Fruit fly (Drosophila melanogaster) whole organism, embryonic: Measurements from ENCODE around the gene Faa.
A peak's percentile ranks its signal among the peaks of the same experiment; 100 is the strongest.

Experiments used
- Ada2b ChIP-seq: fragments of 200-800 bp; sonication (Bioruptor generic); IDR thresholded peaks from 2 replicates; pipeline ENCODE4 v1.3.6; 2022; ENCODE audit warnings: missing biosample characterization, missing genetic modification characterization
- Atf3 ChIP-seq: fragments of 200-800 bp; sonication (Bioruptor generic); optimal IDR thresholded peaks from 3 replicates; lab custom pipeline; 2016; ENCODE audit warnings: missing biosample characterization, missing genetic modification characterization
- C15 ChIP-seq: fragments of 200-800 bp; sonication (Bioruptor generic); IDR thresholded peaks from 3 replicates; pipeline ENCODE4 v1.3.6; 2022; ENCODE audit warnings: missing biosample characterization, missing genetic modification characterization
- CG10321 ChIP-seq: fragments of 200-800 bp; sonication (Bioruptor generic); IDR thresholded peaks from 2 replicates; pipeline ENCODE4 v1.3.6; 2022; ENCODE audit warnings: missing biosample characterization, missing genetic modification characterization
- CG10959 ChIP-seq: fragments of 200-800 bp; sonication (Bioruptor generic); IDR thresholded peaks from 2 replicates; pipeline ENCODE4 v1.3.6; 2022; ENCODE audit warnings: missing biosample characterization, missing genetic modification characterization
- CG10979 ChIP-seq: fragments of 200-800 bp; sonication (Bioruptor generic); optimal IDR thresholded peaks from 2 replicates; lab custom pipeline; 2018; ENCODE audit warnings: missing biosample characterization, mild to moderate bottlenecking, missing genetic modification characterization, moderate library complexity
- CG11398 ChIP-seq: fragments of 200-800 bp; sonication (Bioruptor generic); optimal IDR thresholded peaks from 2 replicates; lab custom pipeline; 2016; ENCODE audit warnings: missing biosample characterization, missing genetic modification characterization
- CG14710 ChIP-seq: fragments of 200-800 bp; sonication (Bioruptor generic); optimal IDR thresholded peaks from 3 replicates; lab custom pipeline; 2019; ENCODE audit warnings: missing biosample characterization, mild to moderate bottlenecking, missing genetic modification characterization, moderate library complexity
- CG14860 ChIP-seq: fragments of 200-800 bp; sonication (Bioruptor generic); IDR thresholded peaks from 3 replicates; pipeline ENCODE4 v1.3.6; 2022; ENCODE audit warnings: missing biosample characterization, missing genetic modification characterization; ENCODE audit not compliant: partially characterized antibody
- CG1647 ChIP-seq: fragments of 200-800 bp; sonication (Bioruptor generic); optimal IDR thresholded peaks from 3 replicates; lab custom pipeline; 2016; ENCODE audit warnings: missing biosample characterization, missing genetic modification characterization
- CG1792 ChIP-seq: fragments of 200-800 bp; sonication (Bioruptor generic); optimal IDR thresholded peaks from 2 replicates; lab custom pipeline; 2016; ENCODE audit warnings: missing biosample characterization, missing genetic modification characterization
- CG1832 ChIP-seq: fragments of 200-800 bp; sonication (Bioruptor generic); optimal IDR thresholded peaks from 2 replicates; lab custom pipeline; 2017; ENCODE audit warnings: missing biosample characterization, mild to moderate bottlenecking, missing genetic modification characterization, inconsistent platforms
- CG18476 ChIP-seq: fragments of 200-800 bp; sonication (Bioruptor generic); optimal IDR thresholded peaks from 2 replicates; lab custom pipeline; 2016; ENCODE audit warnings: missing biosample characterization, mild to moderate bottlenecking, missing genetic modification characterization
- CG2889 ChIP-seq: fragments of 200-800 bp; sonication (Bioruptor generic); IDR thresholded peaks from 3 replicates; pipeline ENCODE4 v1.3.6; 2022; ENCODE audit warnings: missing biosample characterization, missing genetic modification characterization
- CG30020 ChIP-seq: fragments of 200-800 bp; optimal IDR thresholded peaks from 2 replicates; lab custom pipeline; 2019; ENCODE audit warnings: missing biosample characterization, mild to moderate bottlenecking, missing genetic modification characterization, moderate library complexity
- CG30431 ChIP-seq: fragments of 200-800 bp; sonication (Bioruptor generic); optimal IDR thresholded peaks from 2 replicates; lab custom pipeline; 2017; ENCODE audit warnings: missing biosample characterization, missing genetic modification characterization
- CG3163 ChIP-seq: fragments of 200-800 bp; sonication (Bioruptor generic); optimal IDR thresholded peaks from 3 replicates; lab custom pipeline; 2016; ENCODE audit warnings: missing biosample characterization, missing genetic modification characterization
- CG6175 ChIP-seq: fragments of 200-800 bp; sonication (Bioruptor generic); IDR thresholded peaks from 3 replicates; pipeline ENCODE4 v1.3.6; 2022; ENCODE audit warnings: missing biosample characterization, missing genetic modification characterization
- CHES-1-like ChIP-seq: fragments of 200-800 bp; sonication (Bioruptor generic); optimal IDR thresholded peaks from 2 replicates; lab custom pipeline; 2016; ENCODE audit warnings: missing biosample characterization, missing genetic modification characterization
- Camta ChIP-seq: fragments of 200-800 bp; sonication (Bioruptor generic); optimal IDR thresholded peaks from 2 replicates; lab custom pipeline; 2016; ENCODE audit warnings: missing biosample characterization, missing genetic modification characterization
- D ChIP-seq, 2 experiments: fragments of 200-800 bp in 1 of 2; fragments of >200 bp in 1 of 2; sonication (Bioruptor generic) in 1 of 2; optimal IDR thresholded peaks; 2 replicates in 1 of 2; 3 replicates in 1 of 2; lab custom pipeline; 2017; ENCODE audit warnings: mild to moderate bottlenecking in 1 of 2, missing biosample characterization in 1 of 2, missing genetic modification characterization in 1 of 2, missing genetic modification reagents in 1 of 2
- Doc3 ChIP-seq: fragments of 200-800 bp; sonication (Bioruptor generic); IDR thresholded peaks from 3 replicates; pipeline ENCODE4 v1.3.6; 2022; ENCODE audit warnings: missing biosample characterization, missing genetic modification characterization; ENCODE audit not compliant: partially characterized antibody
- HHEX ChIP-seq: fragments of 200-800 bp; sonication (Bioruptor generic); optimal IDR thresholded peaks from 3 replicates; lab custom pipeline; 2017; ENCODE audit warnings: missing biosample characterization, mild to moderate bottlenecking, missing genetic modification characterization, missing genetic modification reagents
- HLHmδ ChIP-seq: fragments of 200-800 bp; sonication (Bioruptor generic); optimal IDR thresholded peaks from 2 replicates; lab custom pipeline; 2018; ENCODE audit warnings: missing biosample characterization, mild to moderate bottlenecking, missing genetic modification characterization, moderate library complexity
- Nf-YA ChIP-seq: fragments of 200-800 bp; sonication (Bioruptor generic); IDR thresholded peaks from 2 replicates; pipeline ENCODE4 v1.3.6; 2022; ENCODE audit warnings: missing biosample characterization, missing genetic modification characterization
- Nf-YC ChIP-seq: fragments of 200-800 bp; optimal IDR thresholded peaks from 3 replicates; lab custom pipeline; 2019; ENCODE audit warnings: missing biosample characterization, mild to moderate bottlenecking, missing genetic modification characterization, moderate library complexity
- Pdp1 ChIP-seq, 2 experiments: fragments of 200-800 bp; sonication (Bioruptor generic); optimal IDR thresholded peaks; 3 replicates each; lab custom pipeline; 2016; ENCODE audit warnings: missing biosample characterization in 2 of 2, missing genetic modification characterization in 2 of 2, mild to moderate bottlenecking in 1 of 2, moderate library complexity in 1 of 2
- Ravus ChIP-seq: fragments of 200-800 bp; sonication (Bioruptor generic); IDR thresholded peaks from 2 replicates; pipeline ENCODE4 v1.3.6; 2022; ENCODE audit warnings: missing biosample characterization, missing genetic modification characterization
- Sry-δ ChIP-seq: fragments of 200-800 bp; sonication (Bioruptor generic); optimal IDR thresholded peaks from 2 replicates; lab custom pipeline; 2016; ENCODE audit warnings: missing biosample characterization, missing genetic modification characterization
- abd-A ChIP-seq: fragments of 200-800 bp; sonication (Bioruptor generic); optimal IDR thresholded peaks from 3 replicates; lab custom pipeline; 2019; ENCODE audit warnings: missing biosample characterization, mild to moderate bottlenecking, missing genetic modification characterization, moderate library complexity
- corto ChIP-seq: fragments of 200-800 bp; sonication (Bioruptor generic); optimal IDR thresholded peaks from 2 replicates; lab custom pipeline; 2016; ENCODE audit warnings: missing biosample characterization, mild to moderate bottlenecking, missing genetic modification characterization, moderate library complexity
- fd64A ChIP-seq: fragments of 200-800 bp; sonication (Bioruptor generic); optimal IDR thresholded peaks from 3 replicates; lab custom pipeline; 2018; ENCODE audit warnings: missing biosample characterization, mild to moderate bottlenecking, missing genetic modification characterization
- hb ChIP-seq: fragments of 200-800 bp; sonication (Bioruptor generic); IDR thresholded peaks from 3 replicates; pipeline ENCODE4 v1.3.6; 2022; ENCODE audit warnings: missing biosample characterization, missing genetic modification characterization; ENCODE audit not compliant: partially characterized antibody
- maf-S ChIP-seq: fragments of 200-800 bp; sonication (Bioruptor generic); optimal IDR thresholded peaks from 2 replicates; lab custom pipeline; 2016; ENCODE audit warnings: missing biosample characterization, missing genetic modification characterization
- mld ChIP-seq: fragments of 200-800 bp; sonication (Bioruptor generic); IDR thresholded peaks from 3 replicates; pipeline ENCODE4 v1.3.6; 2022; ENCODE audit warnings: missing biosample characterization, missing genetic modification characterization; ENCODE audit not compliant: partially characterized antibody
- nerfin-1 ChIP-seq: fragments of 200-800 bp; sonication (Bioruptor generic); optimal IDR thresholded peaks from 3 replicates; lab custom pipeline; 2019; ENCODE audit warnings: missing biosample characterization, mild to moderate bottlenecking, missing genetic modification characterization, moderate library complexity
- nom ChIP-seq: fragments of 200-800 bp; sonication (Bioruptor generic); optimal IDR thresholded peaks from 2 replicates; lab custom pipeline; 2017; ENCODE audit warnings: missing biosample characterization, missing genetic modification characterization, mild to moderate bottlenecking, moderate library complexity, missing genetic modification reagents
- pzg ChIP-seq: fragments of 200-800 bp; sonication (Bioruptor generic); optimal IDR thresholded peaks from 3 replicates; lab custom pipeline; 2018; ENCODE audit warnings: missing biosample characterization, mild to moderate bottlenecking, missing genetic modification characterization, moderate library complexity
- sd ChIP-seq: fragments of 200-800 bp; sonication (Bioruptor generic); optimal IDR thresholded peaks from 3 replicates; lab custom pipeline; 2018; ENCODE audit warnings: missing biosample characterization, mild to moderate bottlenecking, missing genetic modification characterization, moderate library complexity
- seq ChIP-seq: fragments of 200-800 bp; sonication (Bioruptor generic); IDR thresholded peaks from 2 replicates; pipeline ENCODE4 v1.3.6; 2022; ENCODE audit warnings: missing biosample characterization, missing genetic modification characterization
- sob ChIP-seq: fragments of 200-800 bp; sonication (Bioruptor generic); IDR thresholded peaks from 2 replicates; pipeline ENCODE4 v1.3.6; 2022; ENCODE audit warnings: missing biosample characterization, missing genetic modification characterization
- ttk ChIP-seq: fragments of 200-800 bp; sonication (Bioruptor generic); IDR thresholded peaks from 2 replicates; pipeline ENCODE4 v2.1.2; 2022; ENCODE audit warnings: missing biosample characterization, missing genetic modification characterization
- vvl ChIP-seq: fragments of 200-800 bp; sonication (Bioruptor generic); IDR thresholded peaks from 2 replicates; pipeline ENCODE4 v1.3.6; 2022; ENCODE audit warnings: missing biosample characterization, missing genetic modification characterization

The Faa gene

DNA sequence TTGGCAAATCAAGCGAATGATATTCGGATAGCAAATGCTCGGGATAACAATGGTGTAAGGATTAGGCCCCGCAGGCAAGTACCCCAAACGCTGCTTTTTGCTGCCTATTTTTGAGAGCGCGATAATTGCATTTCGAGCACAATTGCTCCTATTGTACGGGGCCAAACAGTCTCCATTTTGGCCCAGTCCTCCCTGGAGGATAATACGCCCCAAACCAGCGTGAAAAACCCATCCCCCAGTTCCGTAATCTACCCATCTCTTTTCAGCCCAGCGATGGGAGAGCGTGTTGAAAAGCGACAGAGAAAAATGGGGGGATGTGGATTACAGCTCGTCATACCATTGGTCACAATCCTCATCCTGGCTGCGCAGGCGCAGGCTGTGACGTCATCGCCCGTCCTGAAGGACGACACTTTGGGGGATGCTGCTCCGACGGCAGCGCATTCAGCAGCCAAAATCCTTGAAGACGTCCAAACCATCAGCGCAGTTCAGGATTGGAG lies 15.0 kb upstream of the Faa start, which contains the start of gene Gad1 (continued):
- TF ChIP-seq pzg (GFP tag; lab: Kevin White, UChicago) (no peak), sob (GFP tag; lab: Robert Waterston, UW) (no peak), CG10321 (GFP tag; lab: Robert Waterston, UW) (peak; percentile 61), CG14860 (GFP tag; lab: Robert Waterston, UW) (no peak), CG10959 (GFP tag; lab: Robert Waterston, UW) (no peak), Camta (GFP tag; lab: Kevin White, UChicago) (no peak), HHEX (no peak), C15 (GFP tag; lab: Robert Waterston, UW) (no peak), HLHmδ (GFP tag; lab: Kevin White, UChicago) (no peak), CG11398 (no peak), CG2889 (GFP tag; lab: Robert Waterston, UW) (no peak), nerfin-1 (tag; lab: Kevin White, UChicago) (no peak), D (optimal IDR thresholded peaks at IDR 0.05; lab: Kevin White, UChicago) (no peak), D (GFP tag; optimal IDR thresholded peaks at IDR 0.05; lab: Kevin White, UChicago) (no peak), CG1832 (GFP tag; lab: Kevin White, UChicago) (peak; percentile 56), corto (GFP tag; lab: Kevin White, UChicago) (no peak), CG30020 (tag; lab: Kevin White, UChicago) (no peak), Atf3 (GFP tag; lab: Kevin White, UChicago) (no peak), CG1647 (GFP tag; lab: Kevin White, UChicago) (no peak), CG1792 (no peak), Nf-YA (GFP tag; lab: Robert Waterston, UW) (no peak), Ravus (GFP tag; lab: Robert Waterston, UW) (no peak), sd (tag; lab: Kevin White, UChicago) (no peak), ttk (GFP tag; lab: Robert Waterston, UW) (no peak), vvl (no peak), CG18476 (no peak), hb (GFP tag; lab: Robert Waterston, UW) (no peak), seq (GFP tag; lab: Robert Waterston, UW) (peak; percentile 74; the same call in 1 of the 2 replicates), mld (GFP tag; lab: Robert Waterston, UW) (no peak), CG10979 (tag; lab: Kevin White, UChicago) (no peak), Doc3 (no peak), CHES-1-like (GFP tag; lab: Kevin White, UChicago) (no peak), CG6175 (no peak), fd64A (GFP tag; lab: Kevin White, UChicago) (no peak), Ada2b (GFP tag; lab: Robert Waterston, UW) (no peak), CG3163 (GFP tag; lab: Kevin White, UChicago) (no peak), abd-A (tag; lab: Kevin White, UChicago) (peak; percentile 35), nom (no peak), Nf-YC (tag; lab: Kevin White, UChicago) (peak; percentile 96), CG30431 (GFP tag; lab: Kevin White, UChicago) (no peak), CG14710 (tag; lab: Kevin White, UChicago) (no peak), Sry-δ (GFP tag; lab: Kevin White, UChicago) (no peak), Pdp1 (GFP tag; optimal IDR thresholded peaks at IDR 0.05; lab: Kevin White, UChicago) (peak in 1 of 2 experiments; percentile 31), maf-S (GFP tag; lab: Kevin White, UChicago) (no peak)
